Fruit fly (Drosophila melanogaster) whole organism, pupa: Measurements from ENCODE around the gene lectin-28C.

ENCODE experiments used
- CG10348 ChIP-seq: fragments of 200-800 bp; sonication (Bioruptor generic); IDR thresholded peaks from 2 replicates; pipeline ENCODE4 v1.3.6; 2022; ENCODE audit warnings: missing biosample characterization, missing genetic modification characterization
- CG12605 ChIP-seq: fragments of 200-800 bp; sonication (Bioruptor generic); IDR thresholded peaks from 2 replicates; pipeline ENCODE4 v1.3.6; 2022; ENCODE audit warnings: missing biosample characterization, missing genetic modification characterization
- CG13204 ChIP-seq: fragments of 200-800 bp; sonication (Bioruptor generic); optimal IDR thresholded peaks from 2 replicates; lab custom pipeline; 2018; ENCODE audit warnings: missing biosample characterization, mild to moderate bottlenecking, missing genetic modification characterization, moderate library complexity
- CG14655 ChIP-seq: fragments of 200-800 bp; sonication (Bioruptor generic); optimal IDR thresholded peaks from 3 replicates; lab custom pipeline; 2017; ENCODE audit warnings: mild to moderate bottlenecking, missing biosample characterization, missing genetic modification reagents, missing genetic modification characterization
- CG17806 ChIP-seq: fragments of 200-800 bp; sonication (Bioruptor generic); optimal IDR thresholded peaks from 2 replicates; lab custom pipeline; 2018; ENCODE audit warnings: missing biosample characterization, mild to moderate bottlenecking, missing genetic modification characterization, moderate library complexity
- CG32121 ChIP-seq: fragments of 200-800 bp; sonication (Bioruptor generic); IDR thresholded peaks from 2 replicates; pipeline ENCODE4 v1.3.6; 2022; ENCODE audit warnings: missing biosample characterization, missing genetic modification characterization
- CG34367 ChIP-seq: fragments of 200-800 bp; sonication (Bioruptor generic); optimal IDR thresholded peaks from 2 replicates; lab custom pipeline; 2018; ENCODE audit warnings: missing biosample characterization, mild to moderate bottlenecking, missing genetic modification characterization
- CG4496 ChIP-seq: fragments of 200-800 bp; sonication (Bioruptor generic); IDR thresholded peaks from 3 replicates; pipeline ENCODE4 v1.3.6; 2022; ENCODE audit warnings: missing biosample characterization, missing genetic modification characterization
- CG8159 ChIP-seq: fragments of 200-800 bp; sonication (Bioruptor generic); optimal IDR thresholded peaks from 3 replicates; lab custom pipeline; 2018; ENCODE audit warnings: missing biosample characterization, mild to moderate bottlenecking, missing genetic modification characterization, moderate library complexity
- CG8301 ChIP-seq: fragments of 200-800 bp; sonication (Bioruptor generic); optimal IDR thresholded peaks from 2 replicates; lab custom pipeline; 2018; ENCODE audit warnings: missing biosample characterization, mild to moderate bottlenecking, missing genetic modification characterization
- CG9948 ChIP-seq: fragments of 200-800 bp; sonication (Bioruptor generic); optimal IDR thresholded peaks from 2 replicates; lab custom pipeline; 2018; ENCODE audit warnings: missing biosample characterization, mild to moderate bottlenecking, missing genetic modification characterization, moderate library complexity
- D1 ChIP-seq: fragments of 200-800 bp; sonication (Bioruptor generic); optimal IDR thresholded peaks from 2 replicates; lab custom pipeline; 2018; ENCODE audit warnings: missing biosample characterization, mild to moderate bottlenecking, missing genetic modification characterization, moderate library complexity
- EcR ChIP-seq: fragments of 200-800 bp; sonication (Bioruptor generic); optimal IDR thresholded peaks from 3 replicates; lab custom pipeline; 2019; ENCODE audit warnings: missing biosample characterization, missing genetic modification characterization, mild to moderate bottlenecking, moderate library complexity, missing genetic modification reagents
- Ets98B ChIP-seq: fragments of 200-800 bp; sonication (Bioruptor generic); IDR thresholded peaks from 2 replicates; pipeline ENCODE4 v1.3.6; 2022; ENCODE audit warnings: missing biosample characterization, missing genetic modification characterization
- Pif1B ChIP-seq: fragments of 200-800 bp; sonication (Bioruptor generic); optimal IDR thresholded peaks from 3 replicates; lab custom pipeline; 2016; ENCODE audit warnings: missing biosample characterization, missing genetic modification characterization
- fd96Ca ChIP-seq: fragments of 200-800 bp; sonication (Bioruptor generic); IDR thresholded peaks from 3 replicates; pipeline ENCODE4 v1.3.6; 2022; ENCODE audit warnings: missing biosample characterization, missing genetic modification characterization
- gl ChIP-seq: fragments of 200-800 bp; sonication (Bioruptor generic); optimal IDR thresholded peaks from 2 replicates; lab custom pipeline; 2018; ENCODE audit warnings: missing biosample characterization, mild to moderate bottlenecking, missing genetic modification characterization
- rn ChIP-seq: fragments of 200-800 bp; sonication (Bioruptor generic); IDR thresholded peaks from 2 replicates; pipeline ENCODE4 v1.3.6; 2022; ENCODE audit warnings: missing biosample characterization, missing genetic modification characterization

lectin-28C gene

DNA sequence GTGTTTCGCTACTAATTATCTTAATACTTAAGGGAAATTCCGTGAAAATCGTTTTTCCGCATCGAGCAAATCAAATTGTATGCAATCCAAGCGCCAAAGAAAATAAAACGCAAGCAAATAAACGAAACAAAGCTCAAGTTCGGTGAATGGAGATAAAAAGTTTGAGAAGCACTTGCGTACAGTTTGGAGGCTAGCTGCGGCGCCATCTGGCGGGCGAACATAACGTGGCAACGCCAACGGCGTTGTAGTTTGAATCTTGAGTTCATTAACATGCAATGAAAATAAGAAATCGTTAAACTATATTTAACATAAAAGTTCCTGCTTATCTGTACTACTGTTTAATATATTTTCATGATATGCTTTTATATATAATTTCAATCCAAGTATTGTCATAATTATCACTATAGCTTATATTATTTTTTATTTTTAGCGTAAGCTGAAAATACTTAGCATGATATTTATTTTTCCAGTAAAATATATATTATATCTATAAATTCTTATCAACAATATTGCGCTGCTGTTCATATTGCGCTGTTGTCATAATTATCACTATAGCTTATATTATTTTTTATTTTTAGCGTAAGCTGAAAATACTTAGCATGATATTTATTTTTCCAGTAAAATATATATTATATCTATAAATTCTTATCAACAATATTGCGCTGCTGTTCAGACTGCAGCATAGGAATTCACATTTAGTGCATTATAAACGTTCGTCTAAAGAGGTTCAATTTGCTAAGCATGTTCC is at the start of gene lectin-28C:
TSS of gene lectin-28C (plus strand) at position 698 of the 748 bp plus-strand sequence.
- peak; percentile 92 for TF ChIP-seq EcR
- peak; percentile 20 for TF ChIP-seq CG8159 (tag; lab: Kevin White, UChicago)
- peak; percentile 65 for TF ChIP-seq CG4496 (GFP tag; lab: Robert Waterston, UW)

dm6 chr2L:7807563-7807962 is 49.3 kb upstream of the lectin-28C start:
- no peak for TF ChIP-seq Pif1B (GFP tag; lab: Kevin White, UChicago)
- TF ChIP-seq CG4496 (GFP tag; lab: Robert Waterston, UW), result no peak
- no peak for TF ChIP-seq rn (GFP tag; lab: Robert Waterston, UW)
- no peak for TF ChIP-seq CG10348 (GFP tag; lab: Robert Waterston, UW)
- TF ChIP-seq, all 21 proteins: peak for 0

DNA sequence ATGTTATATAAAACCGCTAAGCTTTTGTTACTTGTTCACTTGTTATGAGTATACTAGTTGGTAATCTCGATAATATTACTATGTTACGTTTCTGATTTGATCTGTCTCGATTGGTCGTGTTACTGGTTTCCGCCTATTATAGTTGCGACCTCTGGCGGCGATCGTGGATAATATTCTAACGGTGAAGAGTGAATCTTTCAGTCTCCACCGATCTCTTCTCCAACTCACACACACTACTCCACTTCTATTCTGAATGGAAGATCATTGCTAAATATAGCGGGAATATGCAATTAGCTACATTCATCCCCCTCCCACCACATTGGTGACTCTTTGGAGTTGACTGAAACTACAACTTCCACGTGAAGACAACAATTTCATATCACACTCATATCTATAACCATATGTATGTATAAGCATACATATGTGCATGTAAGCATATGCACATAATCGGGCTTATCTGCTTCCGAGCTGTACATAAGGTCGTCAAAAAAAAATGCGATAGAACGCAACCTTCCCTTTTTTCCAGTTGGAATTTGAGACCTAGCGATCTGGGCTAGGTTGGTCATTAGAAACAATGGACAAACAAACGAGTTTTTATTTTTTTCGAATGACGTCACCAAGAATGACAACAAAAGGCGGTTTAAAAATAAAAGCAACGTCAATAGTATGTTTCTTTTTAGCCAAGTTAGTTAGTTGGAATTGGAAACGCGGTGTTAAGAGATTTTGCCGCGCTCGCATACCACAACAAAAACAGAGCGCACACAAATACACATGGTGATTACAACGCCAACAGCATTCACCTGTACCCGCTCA is 47.8 kb upstream of the lectin-28C start:
- TF ChIP-seq CG34367 (tag; lab: Kevin White, UChicago) (no peak), gl (tag; lab: Kevin White, UChicago) (peak; percentile 21)

- TF ChIP-seq CG4496 (GFP tag; lab: Robert Waterston, UW), result peak; percentile 11; the same call in 1 of the 3 replicates
- TF ChIP-seq CG13204 (GFP tag; lab: Kevin White, UChicago), result peak; percentile 63
- TF ChIP-seq CG9948, result no peak
- TF ChIP-seq Ets98B (GFP tag; lab: Robert Waterston, UW), result peak; percentile 79
- TF ChIP-seq CG17806, result no peak
- peak; percentile 5 for TF ChIP-seq Pif1B (GFP tag; lab: Kevin White, UChicago)
- TF ChIP-seq CG10348 (GFP tag; lab: Robert Waterston, UW), result no peak
- peak; percentile 65 for TF ChIP-seq CG32121
- TF ChIP-seq CG12605 (GFP tag; lab: Robert Waterston, UW), result peak; percentile 69; the same call in 1 of the 2 replicates
- TF ChIP-seq rn (GFP tag; lab: Robert Waterston, UW), result no peak
- TF ChIP-seq fd96Ca (GFP tag; lab: Robert Waterston, UW), result no peak; the same call in 2 of the 3 replicates
- TF ChIP-seq CG34367 (tag; lab: Kevin White, UChicago), result no peak
- TF ChIP-seq D1 (tag; lab: Kevin White, UChicago), result no peak
- peak; percentile 75 for TF ChIP-seq EcR
These were observed 47.2 kb upstream of the lectin-28C start for dm6 chr2L:7809699-7810088.

DNA sequence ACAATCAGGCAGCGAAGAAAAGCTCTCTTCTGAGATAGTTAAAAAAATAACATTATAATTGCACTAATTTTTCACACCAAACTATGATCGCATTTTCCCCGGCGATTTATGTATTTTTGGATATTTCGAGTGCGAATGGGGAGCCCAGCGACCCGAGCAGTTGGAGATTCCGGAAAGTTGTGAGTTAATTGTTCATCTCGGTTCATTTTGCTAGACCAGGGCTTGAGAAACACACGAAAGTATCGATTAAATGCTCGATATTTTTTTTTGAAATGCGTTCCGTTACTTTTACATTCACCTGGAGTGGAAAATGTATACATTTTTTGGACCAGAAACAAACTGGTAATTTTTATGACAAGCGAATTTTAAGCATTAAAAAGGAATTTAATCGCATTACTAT is 46.4 kb upstream of the lectin-28C start, which contains the start of gene Cdc14:
TSS of gene Cdc14 (minus strand) at position 185 of the 400 bp plus-strand sequence.
- TF ChIP-seq CG14655 (GFP tag; lab: Kevin White, UChicago), result no peak
- no peak for TF ChIP-seq CG32121
- TF ChIP-seq EcR, result peak; percentile 17
- peak; percentile 16 for TF ChIP-seq Pif1B (GFP tag; lab: Kevin White, UChicago)
- peak; percentile 18; the same call in 1 of the 2 replicates for TF ChIP-seq Ets98B (GFP tag; lab: Robert Waterston, UW)

- TF ChIP-seq CG32121 (peak; percentile 28; the same call in 1 of the 2 replicates), CG8301 (tag; lab: Kevin White, UChicago) (peak; percentile 7), CG13204 (GFP tag; lab: Kevin White, UChicago) (peak; percentile 3), CG10348 (GFP tag; lab: Robert Waterston, UW) (no peak), CG4496 (GFP tag; lab: Robert Waterston, UW) (peak; percentile 28; the same call in 1 of the 3 replicates), CG12605 (GFP tag; lab: Robert Waterston, UW) (peak; percentile 48; the same call in 1 of the 2 replicates), CG9948 (no peak), EcR (peak; percentile 0)
These were observed 45.5 kb upstream of the lectin-28C start, which contains the start of gene LanB1 for dm6 chr2L:7811249-7812002. Gene LanB1 (plus strand): TSS chr2L:7811438.

- TF ChIP-seq CG4496 (GFP tag; lab: Robert Waterston, UW), result no peak
- TF ChIP-seq rn (GFP tag; lab: Robert Waterston, UW), result no peak
- no peak for TF ChIP-seq Pif1B (GFP tag; lab: Kevin White, UChicago)
- TF ChIP-seq CG14655 (GFP tag; lab: Kevin White, UChicago), result peak; percentile 7
- TF ChIP-seq CG8301 (tag; lab: Kevin White, UChicago), result peak; percentile 3
These were observed 44.1 kb upstream of the lectin-28C start for dm6 chr2L:7812555-7813339.
